Worm (Caenorhabditis elegans) whole organism, mixed stage, embryonic: ENCODE measurements around the gene cct-1.

Source experiments
- bed-3 ChIP-seq: fragments of 200-800 bp; sonication (Bioruptor generic); optimal IDR thresholded peaks from 3 replicates; lab custom pipeline; 2018; ENCODE audit warnings: mild to moderate bottlenecking, missing genetic modification characterization, moderate library complexity, missing compliant biosample characterization
- ceh-39 ChIP-seq: fragments of 150-350 bp; optimal IDR thresholded peaks from 2 replicates; lab custom pipeline; 2014; ENCODE audit warnings: missing biosample characterization, missing genetic modification characterization
- ces-1 ChIP-seq: fragments of 150-350 bp; optimal IDR thresholded peaks from 2 replicates; lab custom pipeline; 2014; ENCODE audit warnings: missing biosample characterization, missing genetic modification reagents, missing genetic modification characterization
- lin-13 ChIP-seq: fragments of 150-350 bp; optimal IDR thresholded peaks from 2 replicates; lab custom pipeline; 2014; ENCODE audit warnings: missing biosample characterization, missing genetic modification characterization
- lsy-2 ChIP-seq: fragments of 150-350 bp; optimal IDR thresholded peaks from 2 replicates; lab custom pipeline; 2014; ENCODE audit warnings: missing biosample characterization, missing genetic modification characterization
- mep-1 ChIP-seq: fragments of 150-350 bp; optimal IDR thresholded peaks from 2 replicates; lab custom pipeline; 2017; ENCODE audit warnings: missing biosample characterization, missing genetic modification reagents, missing genetic modification characterization, inconsistent platforms
- nhr-12 ChIP-seq: fragments of 150-350 bp; optimal IDR thresholded peaks from 2 replicates; lab custom pipeline; 2014; ENCODE audit warnings: missing biosample characterization, missing genetic modification characterization
- nhr-2 ChIP-seq: fragments of 150-350 bp; optimal IDR thresholded peaks from 2 replicates; lab custom pipeline; 2014; ENCODE audit warnings: missing biosample characterization, missing genetic modification characterization
- nhr-237 ChIP-seq: fragments of 150-350 bp; optimal IDR thresholded peaks from 2 replicates; lab custom pipeline; 2014; ENCODE audit warnings: missing biosample characterization, missing genetic modification characterization
- nhr-28 ChIP-seq: fragments of 150-350 bp; optimal IDR thresholded peaks from 2 replicates; lab custom pipeline; 2014; ENCODE audit warnings: missing biosample characterization, missing genetic modification characterization
- pha-4 ChIP-seq: fragments of 150-350 bp; optimal IDR thresholded peaks from 2 replicates; lab custom pipeline; 2018; ENCODE audit warnings: missing biosample characterization, missing genetic modification reagents, missing genetic modification characterization
- snpc-4 ChIP-seq: fragments of 150-350 bp; optimal IDR thresholded peaks from 2 replicates; lab custom pipeline; 2014; ENCODE audit warnings: missing biosample characterization, missing genetic modification characterization
- unc-39 ChIP-seq: fragments of 150-350 bp; optimal IDR thresholded peaks from 2 replicates; lab custom pipeline; 2014; ENCODE audit warnings: missing biosample characterization, missing genetic modification characterization
- ztf-11 ChIP-seq: fragments of 150-350 bp; optimal IDR thresholded peaks from 2 replicates; lab custom pipeline; 2014; ENCODE audit warnings: missing biosample characterization, missing genetic modification characterization

ce11 chrII:8180281-8180680 is 5.0 kb upstream of the cct-1 start, which contains the start of gene T05C12.4:
- TF ChIP-seq ceh-39 (tag; lab: Kevin White, UChicago) = no peak
- TF ChIP-seq lin-13 (tag; lab: Kevin White, UChicago) = no peak
- no peak for TF ChIP-seq nhr-237 (tag; lab: Kevin White, UChicago)
- no peak for TF ChIP-seq lsy-2
- TF ChIP-seq ces-1 (GFP tag; lab: Kevin White, UChicago) = no peak
- TF ChIP-seq nhr-2 = no peak
- no peak for TF ChIP-seq snpc-4 (tag; lab: Kevin White, UChicago)
- TF ChIP-seq pha-4 (tag; lab: Kevin White, UChicago) = no peak
- no peak for TF ChIP-seq ztf-11 (tag; lab: Kevin White, UChicago)
- TF ChIP-seq bed-3 = no peak
- TF ChIP-seq mep-1 (tag; lab: Kevin White, UChicago) = no peak
- TF ChIP-seq nhr-12 (tag; lab: Kevin White, UChicago) = no peak
- no peak for TF ChIP-seq unc-39 (tag; lab: Kevin White, UChicago)
- no peak for TF ChIP-seq nhr-28
